Worm (Caenorhabditis elegans): ENCODE results near the gene unc-26.

The unc-26 gene

DNA sequence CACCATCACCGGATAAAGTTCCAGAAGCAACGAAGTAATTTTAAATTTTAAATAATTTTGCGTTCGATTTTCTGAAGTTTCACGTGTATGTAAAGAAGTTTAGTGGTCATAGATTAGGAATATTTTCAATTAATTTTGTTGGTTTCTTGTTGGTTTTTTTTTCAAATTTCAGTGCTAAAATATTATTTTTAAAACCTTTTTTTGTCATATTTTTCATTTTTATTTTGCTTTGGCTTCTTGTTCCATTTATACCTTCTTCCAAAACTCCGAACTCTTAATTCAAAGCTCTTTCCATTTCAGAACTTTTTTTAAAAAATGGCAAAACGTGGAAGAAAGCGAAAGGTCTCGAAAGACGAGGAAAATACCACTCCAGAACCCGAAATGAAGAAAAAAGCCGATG is 25.4 kb downstream of the unc-26 start, which contains the start of gene JC8.7 (continued):
- TF ChIP-seq ekl-4 (GFP tag; IDR thresholded peaks at IDR 0.05) = no peak
- TF ChIP-seq lin-26 (GFP tag; IDR thresholded peaks at IDR 0.05) = no peak
- no peak for TF ChIP-seq let-607 (tag; optimal IDR thresholded peaks at IDR 0.05)
- no peak for TF ChIP-seq ceh-40 (GFP tag; IDR thresholded peaks at IDR 0.05)

DNA sequence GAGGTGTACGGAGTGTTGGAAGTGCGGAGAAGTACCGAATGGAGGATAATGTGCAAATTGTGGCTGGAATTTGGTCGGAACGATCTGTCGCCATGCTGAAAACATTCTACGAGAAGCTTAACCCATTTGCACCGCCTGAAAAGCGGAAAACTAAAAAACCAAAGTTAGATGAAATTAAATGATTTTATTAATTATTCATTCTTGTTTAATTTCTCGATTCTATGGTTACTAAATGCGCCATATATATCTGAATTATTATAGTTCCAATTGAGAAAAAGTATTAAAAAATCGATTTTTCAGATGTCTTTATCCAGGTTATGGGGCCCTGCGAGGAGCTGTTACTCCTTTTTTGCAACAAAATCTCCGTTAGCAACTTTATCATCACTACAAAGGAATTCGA is 28.3 kb downstream of the unc-26 start, which contains the start of gene cox-11:
cox-11 (plus strand) TSS at position 301 of the 400 bp plus-strand sequence.
- no peak for TF ChIP-seq snpc-4 (GFP tag; optimal IDR thresholded peaks at IDR 0.05)
- no peak for TF ChIP-seq snpc-4 (tag; optimal IDR thresholded peaks at IDR 0.05)
- no peak for TF ChIP-seq rec-8 (tag; optimal IDR thresholded peaks at IDR 0.05)
- no peak for TF ChIP-seq dpl-1 (GFP tag; optimal IDR thresholded peaks at IDR 0.05)
- no peak for TF ChIP-seq lir-1 (GFP tag; conservative IDR thresholded peaks at IDR 0.05)
- no peak for TF ChIP-seq ztf-22 (GFP tag; optimal IDR thresholded peaks at IDR 0.05)
- no peak for TF ChIP-seq zim-3 (tag; optimal IDR thresholded peaks at IDR 0.05)
- no peak for TF ChIP-seq K12H6.12 (tag; optimal IDR thresholded peaks at IDR 0.05)
- no peak for TF ChIP-seq lsy-27 (tag; optimal IDR thresholded peaks at IDR 0.05; ENCODE audit: borderline replicate concordance, insufficient read depth)
- TF ChIP-seq ceh-58 (GFP tag; IDR thresholded peaks at IDR 0.05) = no peak
- no peak for TF ChIP-seq nhr-120 (GFP tag; IDR thresholded peaks at IDR 0.05)
- no peak for TF ChIP-seq bed-1 (GFP tag; IDR thresholded peaks at IDR 0.05)
- TF ChIP-seq lin-26 (GFP tag; IDR thresholded peaks at IDR 0.05) = no peak
- TF ChIP-seq pha-4 (tag; optimal IDR thresholded peaks at IDR 0.05) = no peak
- no peak for TF ChIP-seq snpc-1.3 (tag; optimal IDR thresholded peaks at IDR 0.05; ENCODE audit: insufficient read depth)
- no peak for TF ChIP-seq bed-2 (GFP tag; IDR thresholded peaks at IDR 0.05)
- TF ChIP-seq atf-7 (tag; optimal IDR thresholded peaks at IDR 0.05) = no peak
- no peak for TF ChIP-seq madf-10 (tag; optimal IDR thresholded peaks at IDR 0.05)

DNA sequence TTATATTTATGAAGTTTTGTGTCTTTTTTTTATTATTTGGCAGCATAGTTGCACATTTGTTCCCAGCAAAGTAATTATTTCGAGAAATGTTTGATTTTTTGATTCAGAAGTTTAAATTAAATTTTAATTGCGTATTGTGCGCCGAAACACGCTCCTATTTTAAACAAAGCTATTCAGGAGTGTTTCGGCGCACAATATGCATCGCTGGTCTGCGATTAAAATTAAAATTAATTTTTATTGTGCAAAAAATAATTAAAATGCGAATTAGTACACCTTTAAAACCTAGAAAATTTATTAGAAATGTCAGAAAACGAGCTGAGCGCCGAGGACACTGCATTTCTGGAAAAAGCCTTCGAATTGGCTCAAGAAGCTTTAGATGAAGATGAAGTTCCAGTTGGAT is 28.9 kb downstream of the unc-26 start, which contains the start of gene JC8.4:
JC8.4 (plus strand) TSS at position 301 of the 400 bp plus-strand sequence.
- TF ChIP-seq egl-18 (GFP tag; IDR thresholded peaks at IDR 0.05) (no peak), him-1 (tag; optimal IDR thresholded peaks at IDR 0.05) (no peak), ceh-27 (GFP tag; optimal IDR thresholded peaks at IDR 0.05) (no peak), hmg-1.2 (GFP tag; IDR thresholded peaks at IDR 0.05) (no peak), lin-26 (GFP tag; IDR thresholded peaks at IDR 0.05) (no peak), K11D2.4 (GFP tag; IDR thresholded peaks at IDR 0.05) (no peak), K12H6.12 (tag; optimal IDR thresholded peaks at IDR 0.05) (no peak), lin-35 (GFP tag; optimal IDR thresholded peaks at IDR 0.05) (no peak)

DNA sequence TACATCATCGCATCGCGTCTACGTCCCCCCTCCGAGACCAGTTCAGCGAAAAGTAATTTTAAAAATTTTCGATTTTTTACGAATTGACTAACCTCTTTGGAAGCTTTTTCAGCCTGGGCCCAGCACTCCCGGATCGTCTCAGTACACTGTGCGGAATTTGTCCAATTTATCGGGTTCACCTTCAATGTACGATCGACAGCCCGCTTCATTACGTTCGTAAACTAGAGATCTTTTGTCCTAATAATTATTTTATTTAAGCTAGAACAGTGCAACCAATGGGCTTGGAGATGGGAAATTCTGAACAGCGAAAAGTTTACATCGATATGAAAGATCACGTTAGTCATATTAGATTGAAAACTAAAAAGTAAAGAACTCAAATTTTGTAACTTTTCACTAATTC is 31.0 kb downstream of the unc-26 start:
- TF ChIP-seq rcor-1 (GFP tag; IDR thresholded peaks at IDR 0.05) (no peak), snpc-3.4 (tag; optimal IDR thresholded peaks at IDR 0.05) (no peak), lin-26 (GFP tag; IDR thresholded peaks at IDR 0.05) (no peak), nfya-1 (tag; optimal IDR thresholded peaks at IDR 0.05; ENCODE audit: borderline replicate concordance, insufficient read depth) (no peak), ceh-40 (GFP tag; IDR thresholded peaks at IDR 0.05) (no peak)

DNA sequence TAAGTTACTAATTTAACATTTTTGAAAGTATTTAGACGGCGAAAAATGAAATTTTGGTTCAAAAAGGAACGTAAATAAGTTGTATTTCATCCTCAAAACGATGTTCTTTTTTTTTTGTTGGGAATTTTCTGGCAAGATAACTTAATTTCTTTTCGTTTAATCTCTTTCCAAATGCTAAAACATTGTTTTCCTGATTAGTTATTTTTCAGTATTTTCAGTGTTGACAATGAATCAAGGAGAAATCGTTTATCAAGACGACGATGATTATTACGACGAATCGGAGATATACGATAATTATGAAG is 31.5 kb downstream of the unc-26 start, which contains the start of gene lin-54:
lin-54 (plus strand) TSS at position 203 of the 302 bp plus-strand sequence.
- TF ChIP-seq Y95B8A.8 (GFP tag; IDR thresholded peaks at IDR 0.05) (no peak), ztf-3 (GFP tag; optimal IDR thresholded peaks at IDR 0.05) (no peak), madf-3 (GFP tag; IDR thresholded peaks at IDR 0.05) (no peak), lin-54 (GFP tag; optimal IDR thresholded peaks at IDR 0.05) (no peak)
